Worm (Caenorhabditis elegans) whole organism, early embryonic: ENCODE measurements around the gene T15B7.1.

Experiments
- B0310.2 ChIP-seq: sonication (generic microtip); optimal IDR thresholded peaks from 2 replicates; lab custom pipeline; 2016; ENCODE audit warnings: mild to moderate bottlenecking, missing genetic modification characterization, missing compliant biosample characterization
- ama-1 ChIP-seq: fragments of 150-350 bp; optimal IDR thresholded peaks from 2 replicates; lab custom pipeline; 2014
- ceh-13 ChIP-seq: fragments of 200-800 bp; sonication (Bioruptor generic); optimal IDR thresholded peaks from 2 replicates; lab custom pipeline; 2018; ENCODE audit warnings: mild to moderate bottlenecking, missing genetic modification characterization, missing compliant biosample characterization
- ets-7 ChIP-seq: sonication (generic microtip); optimal IDR thresholded peaks from 2 replicates; lab custom pipeline; 2016; ENCODE audit warnings: missing genotype, missing genetic modification characterization, missing compliant biosample characterization
- flt-1 ChIP-seq: fragments of 200-800 bp; sonication (Bioruptor generic); IDR thresholded peaks from 2 replicates; pipeline ENCODE4 v1.3.6; 2022; ENCODE audit warnings: missing genetic modification characterization, missing compliant biosample characterization
- hmg-4 ChIP-seq: fragments of 200-800 bp; sonication (Bioruptor generic); optimal IDR thresholded peaks from 2 replicates; lab custom pipeline; 2018; ENCODE audit warnings: mild to moderate bottlenecking, missing genetic modification characterization, missing compliant biosample characterization
- hnd-1 ChIP-seq: sonication (generic microtip); optimal IDR thresholded peaks from 2 replicates; lab custom pipeline; 2016; ENCODE audit warnings: missing genetic modification characterization, missing compliant biosample characterization
- pes-1 ChIP-seq: fragments of 200-800 bp; sonication (Bioruptor generic); IDR thresholded peaks from 2 replicates; pipeline ENCODE4 v1.3.6; 2022; ENCODE audit warnings: missing genetic modification reagents, missing genetic modification characterization, missing compliant biosample characterization
- tra-4 ChIP-seq: sonication (generic microtip); optimal IDR thresholded peaks from 2 replicates; lab custom pipeline; 2017; ENCODE audit warnings: missing genetic modification characterization, missing compliant biosample characterization

DNA sequence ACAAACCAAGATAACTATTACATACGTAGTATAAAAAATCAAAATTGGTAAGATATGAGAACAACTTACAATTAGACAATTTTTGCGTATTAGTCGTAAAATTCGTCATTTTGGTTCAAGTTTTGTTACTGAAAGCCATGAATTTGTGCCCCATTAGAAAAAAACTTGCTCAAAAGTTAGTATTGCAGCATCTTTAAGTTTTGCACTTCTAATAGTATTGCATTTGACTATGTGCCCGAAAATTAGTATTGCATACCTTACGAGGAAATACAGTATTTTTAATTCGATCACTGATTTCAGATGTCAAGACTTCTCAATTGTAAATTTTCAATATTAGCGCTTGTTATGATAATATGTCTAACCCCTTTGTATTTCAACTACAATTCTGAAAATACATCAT lies 21.0 kb upstream of the T15B7.1 start, which contains the start of gene T15B7.8:
- TF ChIP-seq hmg-4 (no peak), tra-4 (no peak), ama-1 (no peak), ceh-13 (GFP tag; lab: Kevin White, UChicago) (no peak), pes-1 (GFP tag; lab: Robert Waterston, UW) (no peak), B0310.2 (no peak), hnd-1 (tag; lab: Kevin White, UChicago) (no peak), flt-1 (GFP tag; lab: Robert Waterston, UW) (no peak), ets-7 (tag; lab: Kevin White, UChicago) (no peak)
